Worm (Caenorhabditis elegans): ENCODE data around the gene cest-35.2.

ce11 chrV:5203643-5204042 is 33.4 kb downstream of the cest-35.2 start:
- no peak for TF ChIP-seq lim-7 (GFP tag; IDR thresholded peaks at IDR 0.05)
- no peak for TF ChIP-seq R02D3.7 (tag; optimal IDR thresholded peaks at IDR 0.05)
- TF ChIP-seq ces-1 (GFP tag; optimal IDR thresholded peaks at IDR 0.05), result no peak
- no peak for TF ChIP-seq unc-62 (GFP tag; optimal IDR thresholded peaks at IDR 0.05 in 1 of 2)
- TF ChIP-seq unc-62 (tag; optimal IDR thresholded peaks at IDR 0.05), result no peak
- no peak for TF ChIP-seq ztf-11 (tag; optimal IDR thresholded peaks at IDR 0.05)
- no peak for TF ChIP-seq dve-1 (tag; optimal IDR thresholded peaks at IDR 0.05; ENCODE audit: insufficient read depth)
- no peak for TF ChIP-seq mxl-2 (GFP tag; conservative IDR thresholded peaks at IDR 0.05)
- no peak for TF ChIP-seq unc-130 (GFP tag; optimal IDR thresholded peaks at IDR 0.05)
- TF ChIP-seq T26A8.4 (GFP tag; IDR thresholded peaks at IDR 0.05), result no peak
- TF ChIP-seq ceh-82 (tag; optimal IDR thresholded peaks at IDR 0.05), result no peak
- TF ChIP-seq ama-1 (optimal IDR thresholded peaks at IDR 0.05), result no peak
- TF ChIP-seq dpl-1 (GFP tag; optimal IDR thresholded peaks at IDR 0.05), result no peak
- no peak for TF ChIP-seq nhr-77 (tag; optimal IDR thresholded peaks at IDR 0.05)
